Fruit fly (Drosophila melanogaster) whole organism, prepupa: Measurements from ENCODE around the gene CG32267.
A peak's percentile ranks its signal among the peaks of the same experiment; 100 is the strongest.

Experiments used
- CG10631 ChIP-seq: fragments of 200-800 bp; sonication (Bioruptor generic); optimal IDR thresholded peaks from 2 replicates; lab custom pipeline; 2016; ENCODE audit warnings: missing biosample characterization, missing genetic modification characterization
- CG10669 ChIP-seq: fragments of 200-800 bp; sonication (Bioruptor generic); optimal IDR thresholded peaks from 3 replicates; lab custom pipeline; 2018; ENCODE audit warnings: missing biosample characterization, mild to moderate bottlenecking, missing genetic modification characterization, moderate library complexity
- CG11294 ChIP-seq: fragments of 200-800 bp; sonication (Bioruptor generic); IDR thresholded peaks from 2 replicates; pipeline ENCODE4 v1.3.6; 2022; ENCODE audit warnings: missing biosample characterization, missing genetic modification characterization
- CG11762 ChIP-seq: fragments of 200-800 bp; sonication (Bioruptor generic); optimal IDR thresholded peaks from 3 replicates; lab custom pipeline; 2016; ENCODE audit warnings: missing biosample characterization, missing genetic modification characterization; ENCODE audit not compliant: insufficient read depth
- CG11902 ChIP-seq: fragments of 200-800 bp; sonication (Bioruptor generic); optimal IDR thresholded peaks from 3 replicates; lab custom pipeline; 2016; ENCODE audit warnings: missing biosample characterization, missing genetic modification characterization
- CG15336 ChIP-seq: fragments of 200-800 bp; sonication (Bioruptor generic); IDR thresholded peaks from 2 replicates; pipeline ENCODE4 v1.3.6; 2022; ENCODE audit warnings: missing biosample characterization, missing genetic modification characterization
- CG1621 ChIP-seq: fragments of 200-800 bp; sonication (Bioruptor generic); optimal IDR thresholded peaks from 3 replicates; lab custom pipeline; 2018; ENCODE audit warnings: missing biosample characterization, mild to moderate bottlenecking, missing genetic modification characterization
- CG16779 ChIP-seq: fragments of 200-800 bp; sonication (Bioruptor generic); optimal IDR thresholded peaks from 3 replicates; lab custom pipeline; 2017; ENCODE audit warnings: missing biosample characterization, mild to moderate bottlenecking, missing genetic modification characterization
- CG3032 ChIP-seq: fragments of 200-800 bp; optimal IDR thresholded peaks from 2 replicates; lab custom pipeline; 2019; ENCODE audit warnings: missing biosample characterization, mild to moderate bottlenecking, missing genetic modification characterization, moderate library complexity
- CG31627 ChIP-seq: fragments of 200-800 bp; sonication (Bioruptor generic); optimal IDR thresholded peaks from 3 replicates; lab custom pipeline; 2016; ENCODE audit warnings: missing biosample characterization, missing genetic modification characterization
- CG32006 ChIP-seq: fragments of 200-800 bp; sonication (Bioruptor generic); optimal IDR thresholded peaks from 3 replicates; lab custom pipeline; 2017; ENCODE audit warnings: missing biosample characterization, mild to moderate bottlenecking, missing genetic modification characterization
- CG34406 ChIP-seq: fragments of 200-800 bp; sonication (Bioruptor generic); optimal IDR thresholded peaks from 3 replicates; lab custom pipeline; 2016; ENCODE audit warnings: missing biosample characterization, missing genetic modification characterization
- CG3919 ChIP-seq: fragments of 200-800 bp; sonication (Bioruptor generic); optimal IDR thresholded peaks from 3 replicates; lab custom pipeline; 2016; ENCODE audit warnings: missing biosample characterization, missing genetic modification characterization
- CG4318 ChIP-seq: fragments of 200-800 bp; sonication (Bioruptor generic); optimal IDR thresholded peaks from 3 replicates; lab custom pipeline; 2017; ENCODE audit warnings: missing biosample characterization, mild to moderate bottlenecking, missing genetic modification characterization
- CG6163 ChIP-seq: fragments of 200-800 bp; sonication (Bioruptor generic); IDR thresholded peaks from 3 replicates; pipeline ENCODE4 v1.3.6; 2022; ENCODE audit warnings: missing biosample characterization, missing genetic modification characterization
- CG6792 ChIP-seq: fragments of 200-800 bp; sonication (Bioruptor generic); optimal IDR thresholded peaks from 3 replicates; lab custom pipeline; 2016; ENCODE audit warnings: missing biosample characterization, missing genetic modification characterization
- CG6808 ChIP-seq: fragments of 200-800 bp; sonication (Bioruptor generic); optimal IDR thresholded peaks from 3 replicates; lab custom pipeline; 2017; ENCODE audit warnings: missing biosample characterization, missing genetic modification characterization, mild to moderate bottlenecking, moderate library complexity, missing genetic modification reagents
- CG6854 ChIP-seq: fragments of 200-800 bp; sonication (Bioruptor generic); optimal IDR thresholded peaks from 2 replicates; lab custom pipeline; 2017; ENCODE audit warnings: missing biosample characterization, mild to moderate bottlenecking, missing genetic modification characterization
- CG7368 ChIP-seq: fragments of 200-800 bp; sonication (Bioruptor generic); optimal IDR thresholded peaks from 3 replicates; lab custom pipeline; 2016; ENCODE audit warnings: missing biosample characterization, missing genetic modification characterization
- CG8119 ChIP-seq: fragments of 200-800 bp; sonication (Bioruptor generic); IDR thresholded peaks from 3 replicates; pipeline ENCODE4 v1.3.6; 2022; ENCODE audit warnings: missing biosample characterization, missing genetic modification characterization
- CG8319 ChIP-seq: fragments of 200-800 bp; sonication (Bioruptor generic); optimal IDR thresholded peaks from 3 replicates; lab custom pipeline; 2016; ENCODE audit warnings: missing biosample characterization, missing genetic modification characterization
- Eip75B ChIP-seq: fragments of 200-800 bp; sonication (Bioruptor generic); optimal IDR thresholded peaks from 3 replicates; lab custom pipeline; 2016; ENCODE audit warnings: missing biosample characterization, missing genetic modification characterization
- Eip93F ChIP-seq: fragments of 200-800 bp; sonication (Bioruptor generic); optimal IDR thresholded peaks from 2 replicates; lab custom pipeline; 2016; ENCODE audit warnings: missing biosample characterization, mild to moderate bottlenecking, missing genetic modification characterization
- Ets21C ChIP-seq: fragments of 200-800 bp; sonication (Bioruptor generic); optimal IDR thresholded peaks from 3 replicates; lab custom pipeline; 2016; ENCODE audit warnings: missing biosample characterization, missing genetic modification characterization
- Ets96B ChIP-seq: fragments of 200-800 bp; optimal IDR thresholded peaks from 2 replicates; lab custom pipeline; 2019; ENCODE audit warnings: missing biosample characterization, mild to moderate bottlenecking, missing genetic modification characterization, moderate library complexity
- Hr38 ChIP-seq: sonication (Bioruptor generic); optimal IDR thresholded peaks from 2 replicates; lab custom pipeline; 2016; ENCODE audit warnings: missing biosample characterization, missing genetic modification characterization
- Hr39 ChIP-seq: fragments of 200-800 bp; sonication (Bioruptor generic); optimal IDR thresholded peaks from 2 replicates; lab custom pipeline; 2016; ENCODE audit warnings: missing biosample characterization, missing genetic modification characterization
- Hr4 ChIP-seq: fragments of 200-800 bp; sonication (Bioruptor generic); optimal IDR thresholded peaks from 3 replicates; lab custom pipeline; 2016; ENCODE audit warnings: missing biosample characterization, missing genetic modification characterization
- Lpt ChIP-seq: fragments of 200-800 bp; sonication (Bioruptor generic); optimal IDR thresholded peaks from 3 replicates; lab custom pipeline; 2016; ENCODE audit warnings: missing biosample characterization, missing genetic modification characterization
- OdsH ChIP-seq: fragments of 200-800 bp; sonication (Bioruptor generic); optimal IDR thresholded peaks from 3 replicates; lab custom pipeline; 2016; ENCODE audit warnings: missing biosample characterization, missing genetic modification characterization
- Smox ChIP-seq: fragments of 200-800 bp; sonication (Bioruptor generic); optimal IDR thresholded peaks from 3 replicates; lab custom pipeline; 2016; ENCODE audit warnings: missing biosample characterization, missing genetic modification characterization
- Sox102F ChIP-seq: fragments of 200-800 bp; sonication (Bioruptor generic); optimal IDR thresholded peaks from 2 replicates; lab custom pipeline; 2016; ENCODE audit warnings: missing biosample characterization, mild to moderate bottlenecking, missing genetic modification characterization
- achi ChIP-seq: fragments of 200-800 bp; sonication (Bioruptor generic); optimal IDR thresholded peaks from 3 replicates; lab custom pipeline; 2016; ENCODE audit warnings: missing biosample characterization, missing genetic modification characterization
- acj6 ChIP-seq: fragments of 200-800 bp; sonication (Bioruptor generic); optimal IDR thresholded peaks from 3 replicates; lab custom pipeline; 2016; ENCODE audit warnings: missing biosample characterization, missing genetic modification characterization
- dac ChIP-seq: fragments of 200-800 bp; sonication (Bioruptor generic); optimal IDR thresholded peaks from 2 replicates; lab custom pipeline; 2017; ENCODE audit warnings: missing biosample characterization, mild to moderate bottlenecking, missing genetic modification characterization
- eg ChIP-seq: fragments of 200-800 bp; sonication (Bioruptor generic); IDR thresholded peaks from 3 replicates; pipeline ENCODE4 v1.3.6; 2022; ENCODE audit warnings: missing biosample characterization, missing genetic modification characterization
- esn ChIP-seq: fragments of 200-800 bp; sonication (Bioruptor generic); optimal IDR thresholded peaks from 2 replicates; lab custom pipeline; 2016; ENCODE audit warnings: missing biosample characterization, mild to moderate bottlenecking, missing genetic modification characterization, moderate library complexity
- fd59A ChIP-seq: fragments of 200-800 bp; sonication (Bioruptor generic); optimal IDR thresholded peaks from 2 replicates; lab custom pipeline; 2017; ENCODE audit warnings: missing biosample characterization, mild to moderate bottlenecking, missing genetic modification characterization, missing genetic modification reagents
- fkh ChIP-seq: fragments of 200-800 bp; sonication (Bioruptor generic); optimal IDR thresholded peaks from 3 replicates; lab custom pipeline; 2017; ENCODE audit warnings: missing biosample characterization, mild to moderate bottlenecking, missing genetic modification characterization, moderate library complexity
- lz ChIP-seq: fragments of 200-800 bp; sonication (Bioruptor generic); optimal IDR thresholded peaks from 3 replicates; lab custom pipeline; 2016; ENCODE audit warnings: missing biosample characterization, missing genetic modification characterization
- net ChIP-seq: fragments of 200-800 bp; sonication (Bioruptor generic); optimal IDR thresholded peaks from 3 replicates; lab custom pipeline; 2016; ENCODE audit warnings: missing biosample characterization, missing genetic modification characterization
- pdm3 ChIP-seq: fragments of 200-800 bp; sonication (Bioruptor generic); optimal IDR thresholded peaks from 3 replicates; lab custom pipeline; 2016; ENCODE audit warnings: missing biosample characterization, missing genetic modification characterization
- salr ChIP-seq, 2 experiments: fragments of 200-800 bp; sonication (Bioruptor generic); optimal IDR thresholded peaks; 3 replicates each; lab custom pipeline; 2016 to 2018; ENCODE audit warnings: missing biosample characterization in 2 of 2, missing genetic modification characterization in 2 of 2, mild to moderate bottlenecking in 1 of 2
- spab ChIP-seq: fragments of 200-800 bp; sonication (Bioruptor generic); optimal IDR thresholded peaks from 2 replicates; lab custom pipeline; 2017; ENCODE audit warnings: missing biosample characterization, mild to moderate bottlenecking, missing genetic modification characterization, missing genetic modification reagents
- ss ChIP-seq, 2 experiments: fragments of 200-800 bp; sonication (Bioruptor generic); optimal IDR thresholded peaks; 2 replicates in 1 of 2; 3 replicates in 1 of 2; lab custom pipeline; 2017 to 2018; ENCODE audit warnings: mild to moderate bottlenecking in 2 of 2, missing biosample characterization in 2 of 2, missing genetic modification characterization in 2 of 2, moderate library complexity in 1 of 2
- svp ChIP-seq: fragments of 200-800 bp; sonication (Bioruptor generic); peaks from one replicate; lab custom pipeline; 2016; ENCODE audit warnings: missing biosample characterization, missing genetic modification characterization
- topi ChIP-seq: fragments of 200-800 bp; sonication (Bioruptor generic); optimal IDR thresholded peaks from 3 replicates; lab custom pipeline; 2016; ENCODE audit warnings: missing biosample characterization, missing genetic modification characterization
- vri ChIP-seq: fragments of 200-800 bp; sonication (Bioruptor generic); optimal IDR thresholded peaks from 3 replicates; lab custom pipeline; 2016; ENCODE audit warnings: missing biosample characterization, mild to moderate bottlenecking, missing genetic modification characterization

Gene CG32267

dm6 chr3L:3514020-3514419 lies 42.1 kb upstream of the CG32267 start (continued):
- peak; percentile 75 for TF ChIP-seq Eip75B (GFP tag; lab: Kevin White, UChicago)
- TF ChIP-seq Hr4 (GFP tag; lab: Kevin White, UChicago), result no peak
- peak; percentile 80 for TF ChIP-seq CG6163 (GFP tag; lab: Robert Waterston, UW)
- peak; percentile 60 for TF ChIP-seq CG3919 (GFP tag; lab: Kevin White, UChicago)
- no peak for TF ChIP-seq Hr38 (GFP tag; lab: Kevin White, UChicago)
- TF ChIP-seq CG11762 (GFP tag; lab: Kevin White, UChicago), result no peak
- TF ChIP-seq CG6854 (GFP tag; lab: Kevin White, UChicago), result peak; percentile 68
- TF ChIP-seq topi (GFP tag; lab: Kevin White, UChicago), result peak; percentile 87
- TF ChIP-seq CG16779, result no peak
- TF ChIP-seq Sox102F (GFP tag; lab: Kevin White, UChicago), result peak; percentile 84
- peak; percentile 73 for TF ChIP-seq Ets96B
- TF ChIP-seq esn, result peak; percentile 89
- TF ChIP-seq Eip93F (GFP tag; lab: Kevin White, UChicago), result peak; percentile 81
- TF ChIP-seq svp (GFP tag; lab: Kevin White, UChicago), result peak; percentile 94
- TF ChIP-seq CG10669 (GFP tag; lab: Kevin White, UChicago), result peak; percentile 64
- TF ChIP-seq CG10631 (GFP tag; lab: Kevin White, UChicago), result peak; percentile 67
- TF ChIP-seq achi (GFP tag; lab: Kevin White, UChicago), result peak; percentile 49
- no peak for TF ChIP-seq CG7368 (GFP tag; lab: Kevin White, UChicago)
- no peak for TF ChIP-seq dac

dm6 chr3L:3512998-3513397 lies 41.1 kb upstream of the CG32267 start:
- TF ChIP-seq Hr39 (GFP tag; lab: Kevin White, UChicago) (peak; percentile 64), eg (no peak), CG6854 (GFP tag; lab: Kevin White, UChicago) (no peak), net (GFP tag; lab: Kevin White, UChicago) (peak; percentile 30), achi (GFP tag; lab: Kevin White, UChicago) (peak; percentile 56), Ets21C (GFP tag; lab: Kevin White, UChicago) (peak; percentile 60), CG31627 (GFP tag; lab: Kevin White, UChicago) (peak; percentile 59), lz (GFP tag; lab: Kevin White, UChicago) (peak; percentile 64), Lpt (GFP tag; lab: Kevin White, UChicago) (no peak), CG10669 (GFP tag; lab: Kevin White, UChicago) (peak; percentile 28), CG11902 (no peak), Smox (GFP tag; lab: Kevin White, UChicago) (peak; percentile 74), Ets96B (peak; percentile 66), salr (GFP tag; optimal IDR thresholded peaks at IDR 0.05; lab: Kevin White, UChicago) (peak in 1 of 2 experiments; percentile 54), CG11294 (GFP tag; lab: Robert Waterston, UW) (no peak), CG32006 (GFP tag; lab: Kevin White, UChicago) (peak; percentile 38), esn (peak; percentile 81), Hr38 (GFP tag; lab: Kevin White, UChicago) (no peak), spab (GFP tag; lab: Kevin White, UChicago) (peak; percentile 64), CG8319 (GFP tag; lab: Kevin White, UChicago) (no peak), fkh (GFP tag; lab: Kevin White, UChicago) (no peak), CG8119 (0 out of 3 replicates have a peak, but pooled peaks have one; percentile 27), fd59A (GFP tag; lab: Kevin White, UChicago) (peak; percentile 48), OdsH (peak; percentile 55), CG6792 (GFP tag; lab: Kevin White, UChicago) (peak; percentile 48), vri (GFP tag; lab: Kevin White, UChicago) (peak; percentile 11), CG6808 (GFP tag; lab: Kevin White, UChicago) (peak; percentile 67), Hr4 (GFP tag; lab: Kevin White, UChicago) (no peak), Eip75B (GFP tag; lab: Kevin White, UChicago) (peak; percentile 63), topi (GFP tag; lab: Kevin White, UChicago) (peak; percentile 74), CG1621 (tag; lab: Kevin White, UChicago) (no peak), ss (GFP tag; optimal IDR thresholded peaks at IDR 0.05; lab: Kevin White, UChicago) (no peak), CG4318 (peak; percentile 14), CG6163 (GFP tag; lab: Robert Waterston, UW) (no peak), CG3919 (GFP tag; lab: Kevin White, UChicago) (peak; percentile 68), CG34406 (GFP tag; lab: Kevin White, UChicago) (peak; percentile 41), CG15336 (GFP tag; lab: Robert Waterston, UW) (no peak), acj6 (GFP tag; lab: Kevin White, UChicago) (peak; percentile 59), dac (no peak), CG3032 (tag; lab: Kevin White, UChicago) (peak; percentile 72), CG7368 (GFP tag; lab: Kevin White, UChicago) (no peak), pdm3 (GFP tag; lab: Kevin White, UChicago) (peak; percentile 38)
